Worm (Caenorhabditis elegans): Measurements from ENCODE around the gene sdhd-1.
A peak's percentile ranks its signal among the peaks of the same experiment; 100 is the strongest.

sdhd-1 gene

ce11 chrII:11042878-11043331 lies 6.8 kb downstream of the sdhd-1 start (continued):
- peak; percentile 32; the same call in 1 of the 2 replicates for TF ChIP-seq arid-1 (GFP tag; conservative IDR thresholded peaks at IDR 0.05)
- TF ChIP-seq Y105C5A.15 (GFP tag; IDR thresholded peaks at IDR 0.05) = no peak
- peak; percentile 75 for TF ChIP-seq pha-4 (GFP tag; IDR thresholded peaks at IDR 0.05)
- TF ChIP-seq pha-4 (tag; optimal IDR thresholded peaks at IDR 0.05) = no peak
- TF ChIP-seq F37D6.2 (tag; optimal IDR thresholded peaks at IDR 0.05) = peak; percentile 42
- peak; percentile 86 for TF ChIP-seq hlh-11 (tag; optimal IDR thresholded peaks at IDR 0.05)
- TF ChIP-seq nhr-111 (GFP tag; optimal IDR thresholded peaks at IDR 0.05) = no peak
- peak; percentile 3 for TF ChIP-seq zip-2 (tag; optimal IDR thresholded peaks at IDR 0.05)
- TF ChIP-seq nhr-77 (tag; optimal IDR thresholded peaks at IDR 0.05) = peak; percentile 80
- no peak for TF ChIP-seq cey-2 (tag; optimal IDR thresholded peaks at IDR 0.05; ENCODE audit: borderline replicate concordance, insufficient read depth)
- peak; percentile 20 for TF ChIP-seq nhr-102 (tag; optimal IDR thresholded peaks at IDR 0.05)
- peak; percentile 88 for TF ChIP-seq nhr-6 (tag; optimal IDR thresholded peaks at IDR 0.05)
- TF ChIP-seq mxl-3 (GFP tag; optimal IDR thresholded peaks at IDR 0.05) = peak; percentile 56
- TF ChIP-seq nhr-48 (tag; optimal IDR thresholded peaks at IDR 0.05) = peak; percentile 48
- peak; percentile 78 for TF ChIP-seq hlh-30 (tag; optimal IDR thresholded peaks at IDR 0.05; ENCODE audit: insufficient read depth)
- TF ChIP-seq T20F7.1 (GFP tag; optimal IDR thresholded peaks at IDR 0.05) = peak; percentile 77
- peak; percentile 62 for TF ChIP-seq mes-2 (tag; optimal IDR thresholded peaks at IDR 0.05; ENCODE audit: poor library complexity, severe bottlenecking)
- TF ChIP-seq F49E8.2 (tag; optimal IDR thresholded peaks at IDR 0.05; ENCODE audit: borderline replicate concordance) = no peak
- TF ChIP-seq ztf-7 (tag; optimal IDR thresholded peaks at IDR 0.05) = no peak
- peak; percentile 92 for TF ChIP-seq mep-1 (tag; optimal IDR thresholded peaks at IDR 0.05)
- peak; percentile 58 to 80 for TF ChIP-seq mdl-1 (tag; optimal IDR thresholded peaks at IDR 0.05)
- TF ChIP-seq jun-1 (tag; optimal IDR thresholded peaks at IDR 0.05) = peak; percentile 38
- TF ChIP-seq hif-1 (tag; optimal IDR thresholded peaks at IDR 0.05) = peak; percentile 4 to 89
- no peak for TF ChIP-seq daf-19 (GFP tag; conservative IDR thresholded peaks at IDR 0.05)
- TF ChIP-seq T26A8.4 (GFP tag; IDR thresholded peaks at IDR 0.05) = peak; percentile 62; the same call in 1 of the 2 replicates
- peak; percentile 13 for TF ChIP-seq lir-3 (tag; optimal IDR thresholded peaks at IDR 0.05)
- TF ChIP-seq rbr-2 (tag; optimal IDR thresholded peaks at IDR 0.05) = peak; percentile 89
- peak; percentile 58 for TF ChIP-seq ceh-28 (tag; optimal IDR thresholded peaks at IDR 0.05)

ce11 chrII:11041846-11042262 lies 7.9 kb downstream of the sdhd-1 start:
- no peak for TF ChIP-seq duxl-1 (tag; optimal IDR thresholded peaks at IDR 0.05; ENCODE audit: poor library complexity)
- peak; percentile 26; the same call in 1 of the 2 replicates for TF ChIP-seq lin-38 (GFP tag; IDR thresholded peaks at IDR 0.05)
- TF ChIP-seq pha-4 (GFP tag; IDR thresholded peaks at IDR 0.05) = no peak
- TF ChIP-seq pha-4 (tag; optimal IDR thresholded peaks at IDR 0.05) = no peak
- TF ChIP-seq nhr-11 (tag; optimal IDR thresholded peaks at IDR 0.05) = peak; percentile 52
- peak; percentile 61 for TF ChIP-seq ceh-28 (tag; optimal IDR thresholded peaks at IDR 0.05)
- peak; percentile 28 for TF ChIP-seq set-16 (GFP tag; IDR thresholded peaks at IDR 0.05)
- TF ChIP-seq T26A8.4 (GFP tag; IDR thresholded peaks at IDR 0.05) = no peak
- peak; percentile 16 for TF ChIP-seq rbr-2 (tag; optimal IDR thresholded peaks at IDR 0.05)
- TF ChIP-seq unc-62 (GFP tag; optimal IDR thresholded peaks at IDR 0.05 in 1 of 2) = peak in 1 of 2 experiments; percentile 93
- TF ChIP-seq unc-62 (tag; optimal IDR thresholded peaks at IDR 0.05) = no peak
- peak; percentile 91 for TF ChIP-seq hlh-30 (tag; optimal IDR thresholded peaks at IDR 0.05; ENCODE audit: insufficient read depth)
- peak in 1 of 2 experiments; percentile 66 for TF ChIP-seq lsy-2 (tag; optimal IDR thresholded peaks at IDR 0.05)
- peak; percentile 62; the same call in 1 of the 2 replicates for TF ChIP-seq hmg-1.1 (GFP tag; IDR thresholded peaks at IDR 0.05)
- 0 out of 2 replicates have a peak, but pooled peaks have one; percentile 44 for TF ChIP-seq egl-43 (GFP tag; IDR thresholded peaks at IDR 0.05)
- no peak for TF ChIP-seq zip-11 (GFP tag; IDR thresholded peaks at IDR 0.05)
- TF ChIP-seq dpl-1 (GFP tag; optimal IDR thresholded peaks at IDR 0.05) = peak; percentile 9
- TF ChIP-seq hlh-11 (tag; optimal IDR thresholded peaks at IDR 0.05) = peak; percentile 49

Data from whole organism, L4 larva.